Worm (Caenorhabditis elegans): ENCODE data around the gene glb-10.

The glb-10 gene

DNA sequence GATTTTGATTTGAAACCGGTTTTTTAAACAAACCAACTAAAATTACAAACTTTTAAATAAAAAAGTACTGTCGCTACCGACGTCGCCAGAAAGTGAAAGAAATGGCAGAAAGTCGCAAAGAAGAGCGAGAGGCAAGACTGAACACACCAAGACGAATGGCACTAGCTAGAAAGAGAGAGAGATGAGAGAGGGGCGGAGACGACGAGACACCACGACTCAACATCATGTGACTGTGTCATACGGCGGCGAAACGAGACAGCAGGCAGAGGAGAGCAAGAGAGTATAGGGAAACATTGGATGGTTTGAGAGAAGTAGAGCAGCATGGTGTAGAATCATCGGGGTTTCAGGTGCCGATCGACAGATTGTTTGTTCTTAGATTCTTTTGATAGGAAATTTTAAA lies 39.3 kb upstream of the glb-10 start (continued):
- TF ChIP-seq sptf-1 (tag; optimal IDR thresholded peaks at IDR 0.05) (no peak), unc-130 (tag; optimal IDR thresholded peaks at IDR 0.05) (peak; percentile 66), ama-1 (optimal IDR thresholded peaks at IDR 0.05) (peak; percentile 97), swsn-7 (tag; optimal IDR thresholded peaks at IDR 0.05) (peak; percentile 94), zip-4 (GFP tag; optimal IDR thresholded peaks at IDR 0.05) (peak; percentile 66), mef-2 (tag; optimal IDR thresholded peaks at IDR 0.05) (peak; percentile 77), lin-39 (tag; optimal IDR thresholded peaks at IDR 0.05) (peak; percentile 53), nhr-237 (tag; optimal IDR thresholded peaks at IDR 0.05) (peak; percentile 86), pag-3 (tag; optimal IDR thresholded peaks at IDR 0.05; ENCODE audit: borderline replicate concordance, insufficient read depth) (no peak), C04F5.9 (tag; optimal IDR thresholded peaks at IDR 0.05) (peak; percentile 2), ztf-11 (tag; optimal IDR thresholded peaks at IDR 0.05) (peak in 1 of 2 experiments; percentile 79), mdl-1 (tag; optimal IDR thresholded peaks at IDR 0.05) (peak; percentile 22 to 98), tlp-1 (tag; optimal IDR thresholded peaks at IDR 0.05) (no peak), unc-62 (GFP tag; optimal IDR thresholded peaks at IDR 0.05) (no peak), ceh-8 (GFP tag; optimal IDR thresholded peaks at IDR 0.05) (peak; percentile 73), aha-1 (tag; optimal IDR thresholded peaks at IDR 0.05) (peak; percentile 29), ceh-82 (tag; optimal IDR thresholded peaks at IDR 0.05) (peak; percentile 84 to 92 (median 85)), rnt-1 (tag; optimal IDR thresholded peaks at IDR 0.05) (peak; percentile 90), hpl-2 (GFP tag; optimal IDR thresholded peaks at IDR 0.05) (peak; percentile 81), unc-86 (tag; optimal IDR thresholded peaks at IDR 0.05) (peak; percentile 91), nhr-19 (GFP tag; conservative IDR thresholded peaks at IDR 0.05) (peak; percentile 87), lin-14 (GFP tag; optimal IDR thresholded peaks at IDR 0.05) (peak; percentile 96), snu-23 (GFP tag; optimal IDR thresholded peaks at IDR 0.05) (peak; percentile 98), alr-1 (tag; optimal IDR thresholded peaks at IDR 0.05; ENCODE audit: borderline replicate concordance) (no peak), hlh-4 (tag; optimal IDR thresholded peaks at IDR 0.05) (no peak), egl-13 (tag; optimal IDR thresholded peaks at IDR 0.05) (peak; percentile 46), nhr-85 (tag) (peak; percentile 89), isw-1 (GFP tag; IDR thresholded peaks at IDR 0.05) (peak; percentile 67), C16A3.4 (tag; optimal IDR thresholded peaks at IDR 0.05) (peak; percentile 83), nhr-77 (tag; optimal IDR thresholded peaks at IDR 0.05) (peak; percentile 28), dsc-1 (tag; optimal IDR thresholded peaks at IDR 0.05) (peak; percentile 82), F16B12.6 (tag; optimal IDR thresholded peaks at IDR 0.05) (no peak), elt-3 (tag; optimal IDR thresholded peaks at IDR 0.05) (peak in 5 of 6 experiments; percentile 19 to 93 (median 59)), nhr-12 (tag; optimal IDR thresholded peaks at IDR 0.05) (no peak), lin-13 (GFP tag; optimal IDR thresholded peaks at IDR 0.05) (peak; percentile 89), fos-1 (tag; optimal IDR thresholded peaks at IDR 0.05) (peak; percentile 85), ztf-4 (tag; optimal IDR thresholded peaks at IDR 0.05) (peak; percentile 96), unc-30 (tag; optimal IDR thresholded peaks at IDR 0.05) (no peak), sup-37 (GFP tag; optimal IDR thresholded peaks at IDR 0.05) (peak; percentile 22), hlh-17 (GFP tag; optimal IDR thresholded peaks at IDR 0.05; ENCODE audit: borderline replicate concordance) (no peak), efl-1 (optimal IDR thresholded peaks at IDR 0.05) (peak; percentile 82 to 85), efl-1 (GFP tag; optimal IDR thresholded peaks at IDR 0.05 in 1 of 2) (peak; percentile 69 to 98), lin-15B (tag; optimal IDR thresholded peaks at IDR 0.05) (peak; percentile 20), fkh-4 (tag; optimal IDR thresholded peaks at IDR 0.05; ENCODE audit: borderline replicate concordance) (no peak)
